Worm (Caenorhabditis elegans) whole organism, L2 larva: Measurements from ENCODE around the gene W01B6.3.

ENCODE experiments used
- F13H6.1 ChIP-seq: sonication (generic microtip); optimal IDR thresholded peaks from 2 replicates; lab custom pipeline; 2016; ENCODE audit warnings: missing genetic modification characterization, missing compliant biosample characterization
- Y55F3AM.14 ChIP-seq: fragments of 200-800 bp; sonication (Bioruptor generic); optimal IDR thresholded peaks from 2 replicates; lab custom pipeline; 2018; ENCODE audit warnings: mild to moderate bottlenecking, missing genetic modification characterization, missing compliant biosample characterization
- ZK546.5 ChIP-seq: sonication (generic microtip); optimal IDR thresholded peaks from 2 replicates; lab custom pipeline; 2017; ENCODE audit warnings: missing biosample characterization, missing genetic modification characterization
- alr-1 ChIP-seq: fragments of 150-350 bp; optimal IDR thresholded peaks from 2 replicates; lab custom pipeline; 2014; ENCODE audit warnings: missing biosample characterization, missing genetic modification characterization
- ama-1 ChIP-seq: fragments of 150-350 bp; optimal IDR thresholded peaks from 2 replicates; lab custom pipeline; 2018; ENCODE audit warnings: inconsistent platforms
- ceh-82 ChIP-seq: fragments of 150-350 bp; optimal IDR thresholded peaks from 2 replicates; lab custom pipeline; 2014; ENCODE audit warnings: missing biosample characterization, missing genetic modification characterization
- egl-27 ChIP-seq: sonication (generic microtip); optimal IDR thresholded peaks from 3 replicates; lab custom pipeline; 2017; ENCODE audit warnings: missing biosample characterization, missing genetic modification reagents, missing genetic modification characterization
- elt-1 ChIP-seq: fragments of 150-350 bp; optimal IDR thresholded peaks from 2 replicates; lab custom pipeline; 2014; ENCODE audit warnings: missing biosample characterization, missing genetic modification characterization
- elt-3 ChIP-seq: sonication (generic microtip); optimal IDR thresholded peaks from 2 replicates; lab custom pipeline; 2017; ENCODE audit warnings: missing biosample characterization, missing genetic modification characterization
- fos-1 ChIP-seq: fragments of 150-350 bp; optimal IDR thresholded peaks from 2 replicates; lab custom pipeline; 2014; ENCODE audit warnings: missing biosample characterization, missing genetic modification characterization
- gmeb-1 ChIP-seq: fragments of 150-350 bp; optimal IDR thresholded peaks from 2 replicates; lab custom pipeline; 2014; ENCODE audit warnings: missing biosample characterization, missing genetic modification characterization
- lin-11 ChIP-seq: fragments of 150-350 bp; sonication (generic microtip); optimal IDR thresholded peaks from 2 replicates; lab custom pipeline; 2014; ENCODE audit warnings: missing biosample characterization, missing genetic modification characterization, inconsistent platforms, mixed read lengths
- lin-13 ChIP-seq: fragments of 150-350 bp; optimal IDR thresholded peaks from 2 replicates; lab custom pipeline; 2014; ENCODE audit warnings: missing biosample characterization, missing genetic modification reagents, missing genetic modification characterization
- lin-39 ChIP-seq: fragments of 150-350 bp; optimal IDR thresholded peaks from 2 replicates; lab custom pipeline; 2014; ENCODE audit warnings: missing biosample characterization, missing genetic modification reagents, missing genetic modification characterization
- mab-5 ChIP-seq: fragments of 150-350 bp; optimal IDR thresholded peaks from 2 replicates; lab custom pipeline; 2014; ENCODE audit warnings: missing biosample characterization, missing genetic modification characterization
- mdl-1 ChIP-seq, 2 experiments: fragments of 150-350 bp in 1 of 2; sonication (generic microtip) in 1 of 2; optimal IDR thresholded peaks; 2 replicates each; lab custom pipeline; 2017; ENCODE audit warnings: missing biosample characterization in 2 of 2, missing genetic modification characterization in 2 of 2
- nhr-10 ChIP-seq: sonication (generic microtip); optimal IDR thresholded peaks from 2 replicates; lab custom pipeline; 2017; ENCODE audit warnings: missing biosample characterization, missing genetic modification characterization
- nhr-12 ChIP-seq: fragments of 150-350 bp; optimal IDR thresholded peaks from 2 replicates; lab custom pipeline; 2014; ENCODE audit warnings: missing biosample characterization, missing genetic modification characterization
- nhr-129 ChIP-seq: fragments of 150-350 bp; optimal IDR thresholded peaks from 2 replicates; lab custom pipeline; 2014; ENCODE audit warnings: missing biosample characterization, missing genetic modification characterization
- nhr-23 ChIP-seq: fragments of 150-350 bp; optimal IDR thresholded peaks from 2 replicates; lab custom pipeline; 2014; ENCODE audit warnings: missing biosample characterization, missing genetic modification reagents, missing genetic modification characterization
- nhr-237 ChIP-seq: fragments of 150-350 bp; optimal IDR thresholded peaks from 2 replicates; lab custom pipeline; 2014; ENCODE audit warnings: missing biosample characterization, missing genetic modification characterization
- nhr-6 ChIP-seq: fragments of 150-350 bp; optimal IDR thresholded peaks from 2 replicates; lab custom pipeline; 2014; ENCODE audit warnings: missing biosample characterization, missing genetic modification characterization
- nhr-77 ChIP-seq: fragments of 150-350 bp; optimal IDR thresholded peaks from 2 replicates; lab custom pipeline; 2014; ENCODE audit warnings: missing biosample characterization, missing genetic modification characterization
- sem-4 ChIP-seq: fragments of 150-350 bp; optimal IDR thresholded peaks from 2 replicates; lab custom pipeline; 2014; ENCODE audit warnings: missing biosample characterization, missing genetic modification reagents, missing genetic modification characterization
- sma-3 ChIP-seq: sonication (generic microtip); optimal IDR thresholded peaks from 2 replicates; lab custom pipeline; 2016; ENCODE audit warnings: missing genetic modification reagents, missing genetic modification characterization, missing compliant biosample characterization
- unc-55 ChIP-seq: fragments of 150-350 bp; sonication (generic microtip); optimal IDR thresholded peaks from 3 replicates; lab custom pipeline; 2014; ENCODE audit warnings: missing biosample characterization, missing genetic modification reagents, missing genetic modification characterization
- unc-62 ChIP-seq: fragments of 150-350 bp; optimal IDR thresholded peaks from 2 replicates; lab custom pipeline; 2014; ENCODE audit warnings: missing biosample characterization, missing genetic modification reagents, missing genetic modification characterization
- zag-1 ChIP-seq: fragments of 150-350 bp; optimal IDR thresholded peaks from 2 replicates; lab custom pipeline; 2014; ENCODE audit warnings: missing biosample characterization, missing genetic modification characterization
- ztf-1 ChIP-seq: fragments of 200-800 bp; sonication (Bioruptor generic); conservative IDR thresholded peaks from 2 replicates; pipeline ENCODE4 v1.3.6; 2022; ENCODE audit warnings: missing genetic modification characterization, missing compliant biosample characterization

W01B6.3 gene

DNA sequence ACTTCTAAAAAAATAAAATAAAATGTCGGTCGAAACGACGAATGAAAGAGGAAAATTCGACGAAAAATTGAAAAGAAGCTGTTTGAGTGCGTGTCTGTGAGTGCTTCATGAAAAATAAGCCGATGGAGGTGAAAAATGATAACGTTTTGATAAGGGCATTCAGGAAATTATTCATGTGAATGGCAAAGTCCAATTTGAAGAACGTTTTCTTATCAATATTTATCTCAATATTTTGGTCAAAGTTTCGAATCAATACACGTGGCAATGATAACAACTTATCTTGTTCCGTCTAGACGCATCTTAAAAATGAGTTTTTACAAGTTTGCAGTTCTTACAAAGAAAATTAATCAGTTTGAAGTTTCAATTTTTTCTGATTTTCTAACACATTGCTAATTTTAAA lies 13.3 kb downstream of the W01B6.3 start (continued):
- no peak for TF ChIP-seq elt-3 (tag; lab: Kevin White, UChicago)

ce11 chrIV:10056138-10056537 lies 16.3 kb downstream of the W01B6.3 start, which contains the start of gene T04B2.7:
T04B2.7 (minus strand) TSS chrIV:10056238.
- no peak for TF ChIP-seq nhr-23 (tag; lab: Kevin White, UChicago)

DNA sequence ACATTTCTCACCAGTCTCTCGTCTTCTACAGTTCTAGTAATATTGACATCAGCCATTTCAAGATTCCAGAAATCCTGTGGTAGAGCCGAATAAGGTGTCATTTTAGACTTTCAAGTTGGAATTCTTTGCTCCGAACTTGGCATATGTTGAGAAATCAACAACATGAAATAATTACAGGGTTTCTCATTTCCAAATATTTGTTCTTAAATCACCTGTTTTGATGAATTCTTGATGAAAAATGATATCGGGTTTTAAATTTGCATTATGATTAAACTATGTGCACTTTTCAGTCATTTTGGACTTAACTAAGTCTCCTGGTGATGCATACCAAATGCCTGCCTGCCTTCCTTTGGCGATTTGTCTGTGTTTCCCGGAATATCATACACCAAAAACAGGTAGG lies 18.9 kb downstream of the W01B6.3 start, which contains the start of gene srv-12:
srv-12 (minus strand) TSS at position 101 of the 400 bp plus-strand sequence.
- TF ChIP-seq lin-11, result no peak
- no peak for TF ChIP-seq mab-5 (tag; lab: Kevin White, UChicago)
- no peak for TF ChIP-seq sem-4
- no peak for TF ChIP-seq sma-3
- TF ChIP-seq ama-1 (lab: Kevin White, UChicago), result no peak
- TF ChIP-seq F13H6.1 (tag; lab: Kevin White, UChicago), result no peak

ce11 chrIV:10051088-10051487 lies 21.3 kb downstream of the W01B6.3 start, which contains the start of gene T04B2.8:
T04B2.8 (minus strand) TSS chrIV:10051188.
- no peak for TF ChIP-seq ZK546.5 (tag; lab: Kevin White, UChicago)

DNA sequence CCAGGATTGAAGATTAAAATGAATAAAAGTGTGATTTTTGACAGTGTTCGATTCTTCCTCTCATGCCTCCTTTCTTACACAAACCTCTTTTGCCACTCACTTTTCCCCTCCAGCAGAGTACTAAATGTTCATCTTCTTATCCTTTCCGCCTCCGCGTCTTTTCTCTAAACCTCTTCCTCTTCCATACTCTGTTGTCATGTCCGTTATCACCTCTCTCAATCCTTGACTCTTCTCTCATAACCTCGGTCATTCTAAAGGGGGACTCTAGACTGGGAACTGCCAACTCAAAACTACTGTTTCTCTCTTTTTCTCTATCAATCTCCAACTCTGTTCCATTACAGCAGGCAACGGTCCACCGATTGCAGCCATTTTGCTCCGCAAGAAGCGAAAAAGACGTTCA lies 24.2 kb downstream of the W01B6.3 start:
- TF ChIP-seq nhr-129 (tag; lab: Kevin White, UChicago) (peak; percentile 27), nhr-6 (tag; lab: Kevin White, UChicago) (no peak)

ce11 chrIV:10047108-10047507 lies 25.3 kb downstream of the W01B6.3 start, which contains the start of gene T04B2.3:
T04B2.3 (plus strand) TSS chrIV:10047408.
- TF ChIP-seq ama-1 (lab: Kevin White, UChicago), result no peak
- TF ChIP-seq ceh-82 (tag; lab: Kevin White, UChicago), result no peak
- no peak for TF ChIP-seq egl-27
- no peak for TF ChIP-seq nhr-12 (tag; lab: Kevin White, UChicago)
- TF ChIP-seq lin-11, result no peak
- TF ChIP-seq unc-55 (GFP tag; lab: Kevin White, UChicago), result no peak
- no peak for TF ChIP-seq Y55F3AM.14 (GFP tag; lab: Kevin White, UChicago)
- TF ChIP-seq ZK546.5 (tag; lab: Kevin White, UChicago), result no peak
- no peak for TF ChIP-seq sma-3
- no peak for TF ChIP-seq gmeb-1 (tag; lab: Kevin White, UChicago)
- no peak for TF ChIP-seq lin-39 (tag; lab: Kevin White, UChicago)
- TF ChIP-seq, all 48 proteins: peak for 0

ce11 chrIV:10046005-10046404 lies 26.4 kb downstream of the W01B6.3 start:
- peak; percentile 10 for TF ChIP-seq nhr-129 (tag; lab: Kevin White, UChicago)
- TF ChIP-seq ZK546.5 (tag; lab: Kevin White, UChicago), result no peak
- peak; percentile 54 for TF ChIP-seq unc-55 (GFP tag; lab: Kevin White, UChicago)

DNA sequence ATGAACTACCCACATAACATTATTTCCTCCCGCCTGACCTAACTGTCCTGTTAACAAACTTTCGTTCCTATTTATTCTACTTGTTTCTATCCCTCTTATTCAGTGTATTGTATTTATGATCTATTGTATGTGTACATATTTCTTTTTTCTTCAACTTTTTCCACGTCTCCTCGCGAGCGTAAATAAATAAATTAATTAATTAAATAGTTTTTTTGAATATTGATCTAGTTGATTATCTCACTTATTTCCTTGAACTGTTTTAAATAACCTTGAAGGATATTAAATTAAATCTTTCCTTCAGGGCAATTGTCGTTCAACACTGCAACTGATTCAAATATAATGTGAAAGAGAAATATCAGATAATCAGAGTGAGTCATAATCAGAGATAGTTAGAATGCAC lies 29.5 kb downstream of the W01B6.3 start, which contains the start of gene frk-1:
frk-1 (plus strand) TSS at position 301 of the 400 bp plus-strand sequence.
- TF ChIP-seq sem-4, result no peak
- TF ChIP-seq unc-55 (GFP tag; lab: Kevin White, UChicago), result no peak
- no peak for TF ChIP-seq elt-1 (tag; lab: Kevin White, UChicago)
- no peak for TF ChIP-seq nhr-6 (tag; lab: Kevin White, UChicago)
- TF ChIP-seq nhr-237, result no peak

ce11 chrIV:10040803-10041202 lies 31.6 kb downstream of the W01B6.3 start, which contains the start of gene dhs-31:
dhs-31 (minus strand) TSS chrIV:10040903.
- no peak for TF ChIP-seq zag-1 (tag; lab: Kevin White, UChicago)
- TF ChIP-seq nhr-237, result no peak
- TF ChIP-seq unc-62 (GFP tag; lab: Kevin White, UChicago), result no peak
- TF ChIP-seq lin-11, result no peak
- no peak for TF ChIP-seq nhr-77 (tag; lab: Kevin White, UChicago)
- TF ChIP-seq alr-1 (tag; lab: Kevin White, UChicago), result no peak
- no peak for TF ChIP-seq fos-1
- no peak for TF ChIP-seq nhr-23 (tag; lab: Kevin White, UChicago)
- no peak for TF ChIP-seq mdl-1 (tag; optimal IDR thresholded peaks at IDR 0.05; lab: Kevin White, UChicago)
- no peak for TF ChIP-seq nhr-6 (tag; lab: Kevin White, UChicago)
- TF ChIP-seq ama-1 (lab: Kevin White, UChicago), result no peak
- no peak for TF ChIP-seq nhr-10 (tag; lab: Kevin White, UChicago)
- TF ChIP-seq ztf-1, result no peak
- TF ChIP-seq lin-13 (GFP tag; lab: Kevin White, UChicago), result no peak
- no peak for TF ChIP-seq nhr-12 (tag; lab: Kevin White, UChicago)
- TF ChIP-seq, all 48 proteins: peak for 0
